Fruit fly (Drosophila melanogaster) whole organism: ENCODE results near the gene Lrrk.

Experiments
- CG8478 ChIP-seq: fragments of >200 bp; optimal IDR thresholded peaks from 2 replicates; lab custom pipeline; 2018; ENCODE audit warnings: inconsistent platforms
- Dll ChIP-seq: fragments of >200 bp; optimal IDR thresholded peaks from 2 replicates; lab custom pipeline; 2017
- EcR ChIP-seq, 2 experiments: fragments of >200 bp; optimal IDR thresholded peaks; 2 replicates each; lab custom pipeline; 2017; ENCODE audit warnings: missing biosample characterization in 2 of 2, missing genetic modification characterization in 2 of 2, missing genetic modification reagents in 2 of 2
- pan ChIP-seq: fragments of >200 bp; optimal IDR thresholded peaks from 2 replicates; lab custom pipeline; 2017
- psq ChIP-seq: fragments of >200 bp; optimal IDR thresholded peaks from 2 replicates; lab custom pipeline; 2017
- usp ChIP-seq: fragments of >200 bp; optimal IDR thresholded peaks from 2 replicates; lab custom pipeline; 2017; ENCODE audit warnings: missing biosample characterization, missing genetic modification characterization, mixed read lengths

Gene Lrrk

DNA sequence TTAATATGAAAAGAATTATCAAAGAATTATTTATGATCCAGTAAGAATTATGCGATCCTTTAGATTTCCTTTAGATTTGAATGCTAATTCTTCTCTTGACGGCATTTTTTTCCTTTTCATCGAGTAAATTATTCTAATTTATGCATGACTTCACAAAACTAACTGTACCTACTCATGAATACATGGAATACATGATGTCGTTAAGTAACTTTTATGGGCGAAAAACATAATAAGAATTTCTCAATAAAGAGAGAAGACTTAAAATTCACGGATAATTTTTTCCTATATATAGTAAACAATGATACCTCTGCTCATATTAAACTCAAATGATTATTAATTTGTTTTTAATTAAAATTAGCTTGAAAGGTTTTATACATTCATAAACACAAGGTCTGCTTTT is 39.4 kb upstream of the Lrrk start:
- TF ChIP-seq pan: no peak
- no peak for TF ChIP-seq EcR (GFP tag; optimal IDR thresholded peaks at IDR 0.05; lab: Kevin White, UChicago)
- TF ChIP-seq Dll (lab: Kevin White, UChicago): no peak
- no peak for TF ChIP-seq CG8478 (lab: Kevin White, UChicago)
- TF ChIP-seq psq: no peak
- no peak for TF ChIP-seq usp (GFP tag; lab: Kevin White, UChicago)

DNA sequence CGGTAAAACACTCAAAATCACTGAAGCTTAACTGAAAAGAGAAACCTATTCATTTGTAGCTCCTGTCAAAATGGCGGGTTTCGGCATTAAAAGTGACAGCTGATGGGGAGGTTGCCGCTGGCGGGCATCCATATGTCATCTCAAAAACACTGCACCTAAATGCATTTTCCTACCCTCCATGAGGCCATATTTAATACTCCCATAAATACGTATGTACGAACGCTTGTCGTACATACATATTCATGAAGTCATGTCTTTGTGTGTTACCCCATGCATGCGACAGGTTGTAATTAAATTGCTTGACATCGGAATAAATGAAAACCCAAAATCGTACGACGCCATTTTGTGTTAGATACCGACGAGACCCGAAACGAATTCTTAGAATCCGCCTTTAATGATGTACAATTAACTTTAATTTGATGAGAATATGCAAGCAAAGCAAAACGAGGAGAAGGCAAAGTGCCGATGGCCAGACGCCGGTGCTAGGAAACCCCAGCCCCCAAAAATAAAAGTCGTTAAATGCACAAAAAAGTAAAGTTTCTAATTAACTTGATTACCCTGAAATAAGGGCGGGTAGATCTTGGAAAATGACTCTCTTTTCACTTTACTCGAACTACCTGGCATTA is 38.8 kb upstream of the Lrrk start:
- TF ChIP-seq CG8478 (lab: Kevin White, UChicago) (no peak), EcR (GFP tag; optimal IDR thresholded peaks at IDR 0.05; lab: Kevin White, UChicago) (no peak), pan (no peak), psq (no peak), usp (GFP tag; lab: Kevin White, UChicago) (no peak), Dll (lab: Kevin White, UChicago) (no peak)

DNA sequence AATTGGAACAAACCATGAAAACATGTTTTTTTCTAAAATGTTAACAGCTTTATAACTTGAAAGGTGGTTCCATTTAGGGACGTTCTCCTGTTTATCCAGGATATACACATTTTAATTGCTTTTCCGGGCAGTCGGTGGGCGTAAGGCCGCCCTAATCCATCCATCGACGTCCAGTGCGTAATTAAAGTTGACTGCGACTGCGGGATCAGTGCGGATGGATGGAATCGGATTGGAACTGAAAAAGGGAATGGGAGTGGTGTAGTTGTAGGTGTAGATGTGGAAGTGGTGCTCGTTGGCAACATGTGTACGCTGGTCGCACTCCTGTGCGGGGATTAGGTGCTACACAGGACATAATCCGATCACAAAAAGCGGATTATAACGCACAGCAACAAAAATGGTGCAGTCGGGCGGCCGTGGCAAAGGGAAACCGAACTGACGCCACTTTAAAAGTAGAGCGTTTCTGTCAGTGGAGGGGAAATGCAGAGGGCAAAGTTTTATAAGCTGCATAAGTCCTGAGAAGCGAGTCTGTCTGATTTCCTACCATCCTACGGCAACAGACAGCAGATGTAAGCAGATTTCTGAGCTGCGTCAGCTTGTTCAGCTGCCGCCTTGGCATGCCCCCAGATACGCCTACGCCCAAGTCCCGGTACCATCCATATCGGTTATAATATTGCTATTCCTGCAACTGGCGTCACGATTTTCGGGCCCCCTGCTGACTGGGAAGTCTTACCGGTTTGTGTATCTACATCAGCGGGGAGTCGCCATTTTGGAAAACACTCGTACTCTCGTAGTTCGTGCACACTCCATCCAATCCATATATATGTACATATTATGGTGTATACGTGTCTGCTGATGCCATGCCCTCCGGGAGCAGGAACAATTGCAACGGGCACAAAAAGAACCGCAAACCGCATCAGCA is 37.6 kb upstream of the Lrrk start:
- TF ChIP-seq CG8478 (lab: Kevin White, UChicago) (no peak), pan (no peak), Dll (lab: Kevin White, UChicago) (no peak), psq (no peak), usp (GFP tag; lab: Kevin White, UChicago) (no peak), EcR (GFP tag; optimal IDR thresholded peaks at IDR 0.05; lab: Kevin White, UChicago) (no peak)

DNA sequence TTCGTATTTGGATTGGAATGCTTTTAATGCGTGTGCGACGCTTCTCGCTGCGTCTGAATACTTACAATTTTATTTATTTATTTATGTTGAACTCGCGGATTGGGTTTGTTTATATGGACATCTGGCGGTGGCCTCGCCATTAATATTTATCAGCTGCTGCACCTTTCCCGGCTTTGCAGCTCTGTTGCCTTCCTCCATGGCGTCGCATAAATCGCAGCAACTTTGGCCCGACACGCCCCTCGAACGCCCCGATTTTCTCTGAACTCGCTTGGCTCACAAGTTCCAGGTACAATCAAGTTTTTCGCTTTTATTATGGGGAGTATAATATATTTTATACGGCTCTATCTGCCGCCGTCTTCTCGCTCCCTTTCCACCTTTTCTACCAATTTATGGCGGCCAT is 35.2 kb upstream of the Lrrk start:
- TF ChIP-seq EcR (GFP tag; optimal IDR thresholded peaks at IDR 0.05; lab: Kevin White, UChicago) (no peak), pan (no peak), Dll (lab: Kevin White, UChicago) (no peak), psq (no peak), usp (GFP tag; lab: Kevin White, UChicago) (no peak), CG8478 (lab: Kevin White, UChicago) (no peak)

DNA sequence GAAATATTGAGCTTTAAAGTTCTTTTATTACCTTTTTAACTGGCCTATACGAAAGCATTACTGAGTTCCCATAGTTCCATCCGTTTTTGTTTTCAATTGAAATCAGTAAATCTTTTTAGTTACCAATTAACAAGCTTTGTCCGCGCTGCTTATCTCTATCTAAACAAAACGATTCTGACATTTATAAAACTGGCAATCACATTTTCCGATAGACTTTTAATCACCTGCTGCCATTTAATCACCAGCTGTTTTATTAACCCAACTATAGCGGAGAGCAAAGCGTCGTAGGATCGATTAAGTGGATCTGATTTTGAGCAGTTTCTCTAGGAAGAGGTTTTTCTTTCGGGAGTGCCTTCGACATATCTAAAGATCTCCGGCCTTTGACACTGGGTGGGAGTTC is 32.7 kb upstream of the Lrrk start:
- no peak for TF ChIP-seq EcR (GFP tag; optimal IDR thresholded peaks at IDR 0.05; lab: Kevin White, UChicago)
- no peak for TF ChIP-seq Dll (lab: Kevin White, UChicago)

DNA sequence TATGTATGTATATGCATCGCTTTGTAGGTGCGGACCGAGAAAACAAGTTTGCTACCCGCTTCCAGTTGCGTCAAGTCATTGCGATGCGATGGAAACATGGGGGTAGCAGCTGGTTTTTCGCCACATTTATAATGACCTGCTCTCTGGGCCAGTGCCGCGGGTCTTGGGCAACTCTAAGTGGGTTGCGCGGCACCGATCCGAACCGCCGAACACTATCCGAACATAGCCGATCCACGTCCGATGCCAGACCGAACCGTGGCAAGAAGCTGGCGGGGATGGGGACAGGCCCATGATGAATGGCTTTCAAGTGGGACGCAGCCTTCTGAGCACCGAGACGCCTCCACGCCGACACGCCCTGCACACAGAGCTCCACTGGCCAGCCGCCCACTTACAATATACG is 31.2 kb upstream of the Lrrk start:
- no peak for TF ChIP-seq EcR (GFP tag; optimal IDR thresholded peaks at IDR 0.05; lab: Kevin White, UChicago)
- no peak for TF ChIP-seq psq
- no peak for TF ChIP-seq CG8478 (lab: Kevin White, UChicago)
- TF ChIP-seq Dll (lab: Kevin White, UChicago): no peak
- TF ChIP-seq usp (GFP tag; lab: Kevin White, UChicago): no peak
- no peak for TF ChIP-seq pan

DNA sequence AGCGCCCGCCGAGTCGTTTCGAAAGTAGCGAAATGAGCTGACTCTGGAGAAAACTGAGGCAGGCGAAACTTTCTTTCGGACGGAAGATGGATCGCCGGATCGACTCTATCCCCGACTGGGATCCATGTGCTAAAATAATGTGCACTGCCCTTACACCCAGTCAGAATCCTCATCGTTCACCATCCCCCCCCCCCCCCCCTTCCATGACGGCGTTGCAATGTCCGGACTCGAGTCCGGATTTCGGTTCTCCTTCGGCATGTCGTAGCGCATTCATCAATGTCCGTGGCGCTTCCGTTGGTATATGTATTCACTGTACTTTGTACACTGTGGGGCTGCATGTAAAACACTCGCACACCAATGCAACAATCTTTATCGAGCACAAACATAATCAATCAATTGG is 30.2 kb upstream of the Lrrk start:
- no peak for TF ChIP-seq Dll (lab: Kevin White, UChicago)
- no peak for TF ChIP-seq psq
- TF ChIP-seq usp (GFP tag; lab: Kevin White, UChicago): no peak
- no peak for TF ChIP-seq CG8478 (lab: Kevin White, UChicago)

DNA sequence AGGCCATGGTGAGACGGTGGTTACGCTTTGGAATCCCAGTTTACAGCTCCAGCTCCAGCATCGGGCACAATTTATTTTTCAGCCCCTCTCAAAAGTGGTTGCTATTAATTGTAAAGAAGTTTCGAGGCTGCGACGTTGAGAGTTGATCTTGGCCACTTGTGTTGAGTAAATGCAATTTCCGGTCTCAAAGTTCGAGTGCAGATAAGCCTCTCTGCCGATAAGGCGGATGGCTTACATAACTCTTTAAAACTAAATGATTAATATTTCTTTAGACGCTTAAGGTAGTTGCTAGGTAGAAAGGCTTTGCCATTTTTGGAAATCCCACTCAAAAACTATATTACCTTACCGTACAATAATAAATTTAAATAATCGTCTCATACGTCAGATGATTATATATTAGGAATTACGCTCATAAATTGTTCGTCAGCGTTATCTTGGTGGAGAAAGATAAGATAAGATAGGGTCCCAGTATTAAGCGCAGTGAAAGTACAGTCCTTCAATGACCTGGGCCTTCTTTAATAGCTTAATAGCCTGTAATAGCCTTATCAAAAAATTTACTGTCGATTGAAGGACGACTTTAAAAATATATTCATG is 29.6 kb upstream of the Lrrk start:
- TF ChIP-seq EcR (GFP tag; optimal IDR thresholded peaks at IDR 0.05; lab: Kevin White, UChicago) (no peak), pan (no peak), psq (no peak), CG8478 (lab: Kevin White, UChicago) (no peak), Dll (lab: Kevin White, UChicago) (no peak), usp (GFP tag; lab: Kevin White, UChicago) (no peak)

DNA sequence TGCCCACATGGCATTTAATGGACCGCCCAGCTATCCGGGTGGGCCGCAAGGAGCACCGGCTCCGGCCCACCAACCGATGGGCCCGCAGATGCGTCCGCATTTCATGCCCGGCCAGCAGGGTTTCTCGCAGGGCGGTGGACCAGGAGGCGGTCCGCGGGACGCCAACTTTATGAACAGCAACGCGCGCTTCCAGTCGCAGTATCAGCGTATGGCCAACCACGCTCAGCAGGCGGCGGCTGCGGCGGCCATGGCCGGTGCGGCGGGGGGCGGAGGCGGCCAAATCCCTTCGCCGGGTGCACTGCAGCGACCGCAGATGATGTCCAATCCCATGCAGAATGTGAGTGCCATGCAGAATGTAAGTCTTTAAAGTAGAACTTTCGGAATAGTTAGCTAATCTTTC is 27.1 kb upstream of the Lrrk start:
- no peak for TF ChIP-seq EcR (GFP tag; optimal IDR thresholded peaks at IDR 0.05; lab: Kevin White, UChicago)
- no peak for TF ChIP-seq pan
- no peak for TF ChIP-seq Dll (lab: Kevin White, UChicago)
- TF ChIP-seq CG8478 (lab: Kevin White, UChicago): no peak
- no peak for TF ChIP-seq psq
- no peak for TF ChIP-seq usp (GFP tag; lab: Kevin White, UChicago)

DNA sequence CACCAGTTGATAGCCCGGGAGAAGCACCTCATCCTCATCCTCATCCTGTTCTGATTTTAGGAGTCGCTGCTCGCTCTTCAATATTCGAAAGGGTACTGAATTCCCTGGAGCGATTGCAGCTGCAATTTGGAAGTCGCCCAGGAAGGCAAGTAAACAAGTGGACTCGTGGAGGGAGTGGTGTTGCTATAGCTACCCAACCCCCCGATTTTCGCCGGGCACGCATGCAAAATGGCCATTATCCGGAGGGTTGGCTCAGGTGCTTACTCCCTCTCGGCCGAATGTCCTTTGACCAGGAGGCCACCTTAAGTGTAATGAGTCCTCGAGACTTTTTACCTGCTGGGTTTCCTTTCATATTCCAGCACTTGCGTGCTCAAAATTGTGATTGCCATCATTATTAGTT is 18.5 kb upstream of the Lrrk start, which contains the start of gene CG15923:
TSS of gene CG15923 (minus strand) at position 101 of the 400 bp plus-strand sequence.
- TF ChIP-seq psq (no peak), usp (GFP tag; lab: Kevin White, UChicago) (no peak), Dll (lab: Kevin White, UChicago) (no peak), CG8478 (lab: Kevin White, UChicago) (no peak), pan (no peak), EcR (GFP tag; optimal IDR thresholded peaks at IDR 0.05; lab: Kevin White, UChicago) (no peak)

DNA sequence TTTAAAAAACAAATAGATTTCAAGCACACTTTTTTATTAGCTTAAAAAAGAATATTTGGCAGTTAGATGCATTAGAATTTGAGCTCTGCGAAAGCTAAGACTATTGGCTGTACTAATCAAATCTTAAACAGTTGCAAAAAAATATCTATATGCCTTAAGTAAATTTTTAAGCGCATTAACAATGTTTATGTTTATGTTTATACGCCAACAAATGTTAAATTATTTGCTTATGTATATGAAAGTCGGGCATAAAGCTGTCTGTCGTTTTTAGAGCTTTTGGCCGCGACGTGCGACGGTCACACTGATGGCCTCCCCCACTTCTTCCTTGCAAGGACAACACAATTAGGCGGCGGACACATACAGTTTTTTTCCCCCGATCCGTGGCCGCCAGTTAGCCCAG is 17.7 kb upstream of the Lrrk start, which contains the start of gene CG5466:
TSS of gene CG5466 (plus strand) at position 301 of the 400 bp plus-strand sequence.
- no peak for TF ChIP-seq CG8478 (lab: Kevin White, UChicago)
- TF ChIP-seq usp (GFP tag; lab: Kevin White, UChicago): no peak
- TF ChIP-seq psq: no peak
- no peak for TF ChIP-seq pan
- no peak for TF ChIP-seq EcR (GFP tag; optimal IDR thresholded peaks at IDR 0.05; lab: Kevin White, UChicago)
- no peak for TF ChIP-seq Dll (lab: Kevin White, UChicago)

DNA sequence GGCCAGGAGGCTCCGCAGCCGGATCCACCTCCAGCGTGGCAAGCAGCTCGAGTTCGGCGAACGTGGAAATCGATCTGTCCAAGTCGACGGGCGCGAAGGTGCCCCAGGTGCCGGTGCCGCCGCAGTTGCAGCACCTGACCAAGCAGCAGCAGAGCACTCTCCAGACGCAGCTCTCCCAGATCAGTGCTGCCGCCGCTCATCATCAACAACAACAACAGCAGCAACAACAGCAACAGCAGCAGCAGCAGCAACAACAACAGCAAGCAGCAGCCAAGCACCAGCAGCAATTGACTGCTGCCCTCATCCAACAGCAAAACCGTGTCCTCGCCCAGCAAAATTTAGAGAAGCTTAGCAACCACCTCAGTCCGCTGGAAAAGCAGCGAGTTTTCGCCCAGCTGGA is 16.3 kb upstream of the Lrrk start:
- no peak for TF ChIP-seq CG8478 (lab: Kevin White, UChicago)
- TF ChIP-seq psq: no peak
- TF ChIP-seq Dll (lab: Kevin White, UChicago): no peak
- no peak for TF ChIP-seq pan
- no peak for TF ChIP-seq usp (GFP tag; lab: Kevin White, UChicago)
- no peak for TF ChIP-seq EcR (GFP tag; optimal IDR thresholded peaks at IDR 0.05; lab: Kevin White, UChicago)
